Worm (Caenorhabditis elegans): ENCODE results near the gene clec-27.

The clec-27 gene

DNA sequence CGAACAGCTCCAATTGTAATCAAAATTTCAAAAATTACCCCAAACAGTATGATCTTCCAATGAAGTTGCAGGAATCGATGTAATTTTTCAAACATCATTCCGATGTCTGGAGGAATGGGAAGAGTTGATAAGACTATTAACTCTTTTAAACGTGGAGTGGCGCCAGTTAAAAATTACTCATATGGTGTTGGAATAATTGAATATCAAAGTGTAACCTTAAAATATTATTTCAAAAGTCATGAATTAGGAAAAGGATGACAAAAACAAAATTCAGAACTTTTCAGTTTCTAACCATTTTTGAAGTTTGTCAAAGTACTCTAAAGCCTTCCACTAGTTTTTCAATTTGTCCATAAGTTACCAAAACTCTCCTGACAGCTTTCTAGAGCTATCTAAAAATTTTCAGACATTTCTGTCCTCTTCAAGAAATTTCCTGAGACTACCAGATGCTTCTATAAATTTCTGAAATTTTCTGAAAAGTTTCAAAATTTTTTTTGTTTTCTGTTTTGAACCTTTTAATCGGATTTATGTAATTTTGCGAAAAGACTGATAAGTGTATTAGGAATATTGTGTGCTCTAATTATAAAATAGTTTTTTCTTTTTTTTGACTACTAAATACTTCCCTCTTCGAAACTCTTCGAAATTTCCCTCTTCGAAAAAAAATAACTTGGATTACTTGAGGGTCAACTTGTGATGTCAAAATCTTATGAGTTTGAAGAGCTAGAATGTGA is at the start of gene clec-27, which contains the start of gene clec-35:
Gene clec-27, plus strand, starts transcription at position 678 of the 728 bp plus-strand sequence.
Gene clec-35, minus strand, starts transcription at position 101 of the 728 bp plus-strand sequence.
- TF ChIP-seq unc-62 (GFP tag; optimal IDR thresholded peaks at IDR 0.05) = no peak

DNA sequence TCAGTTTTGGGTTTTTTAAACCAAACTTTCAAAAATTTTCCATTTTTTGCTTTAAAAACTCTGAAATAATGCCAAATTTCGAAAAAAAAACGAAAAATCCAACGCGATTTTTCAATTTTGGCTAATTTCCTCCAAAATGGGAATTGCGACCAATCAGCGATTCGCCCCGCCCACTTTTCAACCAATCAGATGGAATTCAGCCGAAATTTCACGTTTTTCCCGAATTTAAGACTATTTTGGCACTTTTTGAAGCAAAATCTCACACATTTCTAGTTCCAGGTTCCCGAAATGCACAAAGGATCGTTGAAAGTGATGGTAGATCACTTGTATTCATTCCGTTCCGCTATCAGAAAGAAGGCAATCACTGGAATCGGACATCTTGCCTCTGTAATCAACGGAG is 49.6 kb upstream of the clec-27 start:
- no peak for TF ChIP-seq unc-62 (GFP tag; optimal IDR thresholded peaks at IDR 0.05)

ce11 chrV:16808168-16808567 is 46.3 kb upstream of the clec-27 start:
- TF ChIP-seq unc-62 (GFP tag; optimal IDR thresholded peaks at IDR 0.05) = no peak

DNA sequence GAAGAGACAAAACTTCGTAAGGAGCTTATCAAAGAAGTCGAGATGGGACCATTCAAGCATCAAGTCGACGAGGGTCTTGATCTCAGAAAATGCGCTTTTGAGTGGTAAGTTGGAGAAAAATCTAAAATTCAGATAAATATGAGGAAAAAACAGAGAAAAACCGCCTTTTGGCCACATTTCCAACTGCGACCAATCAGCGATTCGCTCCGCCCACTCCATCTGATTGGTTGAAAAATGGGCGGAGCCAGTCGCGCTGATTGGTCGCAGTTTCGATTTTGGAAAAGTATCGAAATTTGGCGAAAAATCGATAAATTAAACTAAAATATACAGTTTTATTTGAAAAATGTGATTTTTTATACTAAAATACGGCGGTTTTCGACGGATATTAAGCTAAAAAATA is 42.6 kb upstream of the clec-27 start:
- no peak for TF ChIP-seq unc-62 (GFP tag; optimal IDR thresholded peaks at IDR 0.05)

DNA sequence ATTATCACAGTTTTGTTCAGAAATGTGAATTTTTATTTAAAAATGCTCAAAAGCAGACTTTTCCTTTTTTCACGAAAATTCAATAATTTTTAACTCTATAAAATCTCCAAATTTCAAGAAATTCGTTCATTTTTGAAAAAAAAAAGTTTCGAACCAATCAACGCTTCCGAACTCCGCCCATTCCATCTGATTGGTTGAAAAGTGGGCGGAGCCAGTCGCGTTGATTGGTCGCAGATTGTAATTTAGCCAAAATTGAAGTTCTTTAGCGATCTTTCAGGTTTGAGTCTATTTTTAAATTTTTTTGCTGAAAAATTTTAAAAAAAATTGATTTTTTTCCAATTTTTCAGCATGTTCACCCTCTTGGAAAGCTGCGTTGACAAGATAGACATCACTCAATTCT is 42.1 kb upstream of the clec-27 start:
- no peak for TF ChIP-seq unc-62 (GFP tag; optimal IDR thresholded peaks at IDR 0.05)

ce11 chrV:16814541-16815207 is 39.8 kb upstream of the clec-27 start:
- TF ChIP-seq unc-62 (GFP tag; optimal IDR thresholded peaks at IDR 0.05) = no peak

DNA sequence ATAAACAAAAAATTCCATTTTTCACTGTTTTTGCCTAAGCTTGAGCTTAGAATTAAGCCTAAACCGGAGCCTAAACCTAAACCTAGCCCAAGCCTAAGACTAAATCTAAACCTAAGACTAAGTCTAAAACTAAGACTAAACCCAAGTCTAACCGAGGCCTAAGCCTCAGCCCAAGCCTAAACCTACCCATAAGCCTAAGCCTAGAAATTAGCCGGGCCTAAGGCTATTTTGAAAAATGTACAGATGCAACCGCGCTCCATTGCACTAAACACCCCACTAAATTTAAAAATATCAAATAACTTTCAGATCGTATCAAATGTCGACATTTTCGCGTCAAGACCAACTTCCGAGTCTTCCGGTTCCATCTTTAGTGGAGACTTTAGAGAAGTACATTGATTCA is 39.2 kb upstream of the clec-27 start, which contains the start of gene T20B3.1:
Gene T20B3.1, plus strand, starts transcription at position 301 of the 400 bp plus-strand sequence.
- TF ChIP-seq unc-62 (GFP tag; optimal IDR thresholded peaks at IDR 0.05) = no peak

DNA sequence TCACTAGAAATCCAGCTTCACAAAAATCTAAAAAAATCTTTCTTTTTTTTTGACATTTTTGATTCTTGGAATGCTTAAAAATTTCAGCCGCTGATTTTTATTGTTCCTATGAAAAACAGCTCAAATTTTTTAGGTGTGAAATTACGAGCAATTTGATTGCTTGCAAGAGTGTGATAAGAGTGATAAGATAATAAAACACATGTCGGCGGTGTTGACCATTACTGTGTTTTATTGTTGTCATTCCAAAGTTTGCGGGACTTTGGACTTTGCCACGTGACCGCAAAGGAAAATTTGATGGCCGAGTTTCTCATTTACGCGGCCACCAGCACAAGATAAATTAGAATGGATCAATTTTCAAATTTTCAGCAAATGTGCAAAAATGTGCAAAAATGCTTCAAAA is 37.7 kb upstream of the clec-27 start:
- TF ChIP-seq unc-62 (GFP tag; optimal IDR thresholded peaks at IDR 0.05) = no peak

DNA sequence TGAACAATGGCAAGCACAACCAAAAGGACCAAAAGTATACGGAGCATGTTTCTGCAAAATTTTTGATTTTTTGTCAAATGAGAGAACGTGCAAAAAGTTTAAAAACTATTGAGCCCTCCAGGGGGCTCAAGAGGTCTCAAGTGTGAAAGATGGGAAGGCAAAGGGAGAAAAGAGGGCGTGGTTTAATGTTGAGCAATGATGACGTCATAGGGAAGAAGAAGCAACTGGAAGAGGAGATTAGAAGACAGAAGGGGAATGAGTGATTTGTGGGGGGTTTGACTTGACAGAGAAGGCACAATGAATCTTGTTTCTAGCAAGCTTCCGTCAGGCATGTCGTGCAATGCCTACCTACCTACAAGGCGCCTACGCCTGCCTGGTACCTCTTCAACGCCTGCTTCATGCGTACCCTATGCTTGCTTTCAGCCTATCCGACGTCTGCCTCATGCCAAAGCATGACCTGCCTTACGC is 33.1 kb upstream of the clec-27 start, which contains the start of gene T20B3.14:
Gene T20B3.14, minus strand, starts transcription at position 51 of the 468 bp plus-strand sequence.
- TF ChIP-seq unc-62 (GFP tag; optimal IDR thresholded peaks at IDR 0.05) = no peak

DNA sequence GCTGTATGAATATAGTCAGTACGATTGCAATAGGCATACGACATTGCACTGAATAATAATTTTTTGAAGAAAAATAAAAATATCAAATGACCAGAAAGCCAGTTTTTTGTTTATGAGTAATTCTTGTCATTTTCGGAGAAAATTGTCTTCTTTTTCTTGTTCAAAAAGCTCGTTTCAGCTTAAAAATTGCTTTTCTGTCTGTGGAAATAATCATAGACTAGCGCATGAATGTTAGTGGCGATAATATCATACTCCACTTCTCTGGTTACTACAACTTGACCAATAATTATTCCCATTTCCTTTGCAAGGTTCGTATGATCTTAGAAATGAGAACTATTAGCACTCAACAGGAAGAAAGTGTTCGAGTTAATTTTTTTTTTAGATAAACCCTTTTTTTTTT is 26.9 kb upstream of the clec-27 start, which contains the start of gene srh-216:
Gene srh-216, minus strand, starts transcription at position 101 of the 400 bp plus-strand sequence.
- TF ChIP-seq unc-62 (GFP tag; optimal IDR thresholded peaks at IDR 0.05) = no peak

- TF ChIP-seq unc-62 (GFP tag; optimal IDR thresholded peaks at IDR 0.05) = no peak
These were observed 25.0 kb upstream of the clec-27 start, which contains the start of gene srh-214 for ce11 chrV:16829396-16829795. Gene srh-214 (minus strand): TSS chrV:16829755.

ce11 chrV:16831310-16831709 is 23.1 kb upstream of the clec-27 start:
- no peak for TF ChIP-seq unc-62 (GFP tag; optimal IDR thresholded peaks at IDR 0.05)

- no peak for TF ChIP-seq unc-62 (GFP tag; optimal IDR thresholded peaks at IDR 0.05)
These were observed 22.5 kb upstream of the clec-27 start, which contains the start of gene srh-215 for ce11 chrV:16831921-16832320. Gene srh-215 (minus strand): TSS chrV:16832021.

DNA sequence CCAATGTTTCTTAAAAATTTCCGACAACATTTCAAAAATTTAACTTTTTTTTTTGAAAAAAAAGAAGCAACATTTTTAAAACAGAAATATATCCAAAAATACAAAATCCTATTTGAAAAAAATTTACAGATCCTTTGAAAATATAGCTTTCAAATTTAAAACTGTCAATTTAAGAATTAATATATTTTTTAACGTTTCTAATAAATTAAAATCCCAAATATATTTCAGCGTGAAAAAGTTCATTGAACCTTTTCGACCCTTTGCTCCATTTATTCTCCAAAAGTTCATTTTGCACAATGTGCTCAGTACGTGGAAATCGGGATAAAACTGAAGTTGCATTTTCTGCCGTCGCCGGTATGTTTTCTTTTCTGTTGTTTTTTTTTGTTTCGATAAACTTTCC is 21.6 kb upstream of the clec-27 start, which contains the start of gene phy-3:
Gene phy-3, plus strand, starts transcription at position 301 of the 400 bp plus-strand sequence.
- no peak for TF ChIP-seq unc-62 (GFP tag; optimal IDR thresholded peaks at IDR 0.05)

ce11 chrV:16833672-16834071 is 20.8 kb upstream of the clec-27 start:
- TF ChIP-seq unc-62 (GFP tag; optimal IDR thresholded peaks at IDR 0.05) = no peak

DNA sequence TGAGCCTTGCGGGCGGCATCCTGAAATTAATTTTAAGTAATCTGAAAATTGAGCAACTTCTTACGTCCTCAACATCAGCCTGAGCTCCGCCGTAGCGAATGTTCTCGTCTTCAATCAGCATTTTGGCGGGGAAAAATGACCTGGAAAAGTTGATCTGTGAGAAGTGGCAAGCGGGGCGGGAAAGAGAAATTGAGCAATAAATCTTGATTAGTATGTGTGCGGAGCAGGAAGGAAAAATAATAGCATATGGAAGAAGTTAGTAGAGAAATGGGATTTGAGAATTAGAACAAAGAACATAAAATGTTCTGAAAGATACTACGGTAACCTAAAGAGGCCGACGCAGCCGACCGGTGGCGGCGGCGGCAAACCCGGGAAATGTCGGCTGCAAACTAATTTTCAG is 19.4 kb upstream of the clec-27 start, which contains the start of gene tni-3:
Gene tni-3, minus strand, starts transcription at position 140 of the 400 bp plus-strand sequence.
- no peak for TF ChIP-seq unc-62 (GFP tag; optimal IDR thresholded peaks at IDR 0.05)
